Fruit fly (Drosophila melanogaster) whole organism, embryonic: Measurements from ENCODE around the gene CG17687.

ENCODE experiments used
- Bteb2 ChIP-seq: fragments of 200-800 bp; sonication (Bioruptor generic); optimal IDR thresholded peaks from 2 replicates; lab custom pipeline; 2016; ENCODE audit warnings: missing biosample characterization, missing genetic modification characterization
- CG10274 ChIP-seq: fragments of 200-800 bp; sonication (Bioruptor generic); optimal IDR thresholded peaks from 3 replicates; lab custom pipeline; 2017; ENCODE audit warnings: missing biosample characterization, mild to moderate bottlenecking, missing genetic modification characterization
- CG12744 ChIP-seq: fragments of 200-800 bp; sonication (Bioruptor generic); optimal IDR thresholded peaks from 2 replicates; lab custom pipeline; 2016; ENCODE audit warnings: missing biosample characterization, missing genetic modification characterization
- CG13894 ChIP-seq: fragments of 200-800 bp; sonication (Bioruptor generic); optimal IDR thresholded peaks from 3 replicates; lab custom pipeline; 2018; ENCODE audit warnings: missing biosample characterization, mild to moderate bottlenecking, missing genetic modification characterization, moderate library complexity
- CG15073 ChIP-seq: fragments of 200-800 bp; sonication (Bioruptor generic); optimal IDR thresholded peaks from 2 replicates; lab custom pipeline; 2016; ENCODE audit warnings: missing biosample characterization, missing genetic modification characterization
- CG17361 ChIP-seq: fragments of 200-800 bp; sonication (Bioruptor generic); IDR thresholded peaks from 3 replicates; pipeline ENCODE4 v1.3.6; 2022; ENCODE audit warnings: missing biosample characterization, missing genetic modification characterization
- CG2120 ChIP-seq: fragments of 200-800 bp; sonication (Bioruptor generic); optimal IDR thresholded peaks from 3 replicates; lab custom pipeline; 2016; ENCODE audit warnings: missing biosample characterization, missing genetic modification characterization
- CG32532 ChIP-seq: fragments of 200-800 bp; sonication (Bioruptor generic); IDR thresholded peaks from 2 replicates; pipeline ENCODE4 v1.3.6; 2022; ENCODE audit warnings: missing biosample characterization, missing genetic modification characterization
- CG6654 ChIP-seq: fragments of 200-800 bp; sonication (Bioruptor generic); optimal IDR thresholded peaks from 2 replicates; lab custom pipeline; 2017; ENCODE audit warnings: missing biosample characterization, mild to moderate bottlenecking, missing genetic modification characterization
- CG6791 ChIP-seq: fragments of 200-800 bp; sonication (Bioruptor generic); IDR thresholded peaks from 3 replicates; pipeline ENCODE4 v1.3.6; 2022; ENCODE audit warnings: missing biosample characterization, missing genetic modification characterization; ENCODE audit not compliant: partially characterized antibody
- CG8359 ChIP-seq: fragments of 200-800 bp; sonication (Bioruptor generic); optimal IDR thresholded peaks from 2 replicates; lab custom pipeline; 2017; ENCODE audit warnings: missing biosample characterization, mild to moderate bottlenecking, missing genetic modification characterization, borderline replicate concordance
- CHES-1-like ChIP-seq: fragments of 200-800 bp; sonication (Bioruptor generic); optimal IDR thresholded peaks from 2 replicates; lab custom pipeline; 2016; ENCODE audit warnings: missing biosample characterization, missing genetic modification characterization
- CTCF ChIP-seq: fragments of 200-800 bp; sonication (Bioruptor generic); optimal IDR thresholded peaks from 2 replicates; lab custom pipeline; 2017; ENCODE audit warnings: missing biosample characterization, mild to moderate bottlenecking, missing genetic modification characterization, moderate library complexity
- Dip2 ChIP-seq: fragments of 200-800 bp; sonication (Bioruptor generic); IDR thresholded peaks from 2 replicates; pipeline ENCODE4 v1.3.6; 2022; ENCODE audit warnings: missing biosample characterization, missing genetic modification characterization
- Ets65A ChIP-seq: fragments of 200-800 bp; sonication (Bioruptor generic); peaks from one replicate; lab custom pipeline; 2016; ENCODE audit warnings: missing biosample characterization, missing genetic modification characterization
- Ets97D ChIP-seq: fragments of 200-800 bp; sonication (Bioruptor generic); optimal IDR thresholded peaks from 3 replicates; lab custom pipeline; 2016; ENCODE audit warnings: missing biosample characterization, missing genetic modification characterization
- Gsc ChIP-seq: fragments of 200-800 bp; sonication (Bioruptor generic); IDR thresholded peaks from 2 replicates; pipeline ENCODE4 v1.3.6; 2022; ENCODE audit warnings: missing biosample characterization, missing genetic modification characterization
- HLH4C ChIP-seq: fragments of 200-800 bp; sonication (Bioruptor generic); IDR thresholded peaks from 3 replicates; pipeline ENCODE4 v1.3.6; 2022; ENCODE audit warnings: missing biosample characterization, missing genetic modification characterization; ENCODE audit not compliant: partially characterized antibody
- HmgZ ChIP-seq: fragments of 200-800 bp; sonication (Bioruptor generic); optimal IDR thresholded peaks from 2 replicates; lab custom pipeline; 2018; ENCODE audit warnings: missing biosample characterization, mild to moderate bottlenecking, missing genetic modification characterization
- Myb ChIP-seq: fragments of 200-800 bp; sonication (Bioruptor generic); optimal IDR thresholded peaks from 2 replicates; lab custom pipeline; 2016; ENCODE audit warnings: missing biosample characterization, missing genetic modification characterization
- Neu2 ChIP-seq: fragments of 200-800 bp; sonication (Bioruptor generic); optimal IDR thresholded peaks from 3 replicates; lab custom pipeline; 2016; ENCODE audit warnings: missing biosample characterization, missing genetic modification characterization, borderline replicate concordance
- Opbp ChIP-seq: fragments of 200-800 bp; sonication (Bioruptor generic); IDR thresholded peaks from 3 replicates; pipeline ENCODE4 v1.3.6; 2022; ENCODE audit warnings: missing biosample characterization, missing genetic modification characterization; ENCODE audit not compliant: partially characterized antibody
- Usf ChIP-seq: fragments of 200-800 bp; sonication (Bioruptor generic); optimal IDR thresholded peaks from 2 replicates; lab custom pipeline; 2017; ENCODE audit warnings: missing genotype, missing biosample characterization, missing genetic modification characterization
- amos ChIP-seq: fragments of 200-800 bp; sonication (Bioruptor generic); IDR thresholded peaks from 2 replicates; pipeline ENCODE4 v1.3.6; 2022; ENCODE audit warnings: missing biosample characterization, missing genetic modification characterization; ENCODE audit not compliant: partially characterized antibody
- aop ChIP-seq: fragments of 200-800 bp; sonication (Bioruptor generic); IDR thresholded peaks from 2 replicates; pipeline ENCODE4 v1.3.6; 2022; ENCODE audit warnings: missing biosample characterization, missing genetic modification characterization
- ato ChIP-seq: fragments of 200-800 bp; sonication (Bioruptor generic); IDR thresholded peaks from 2 replicates; pipeline ENCODE4 v1.3.6; 2022; ENCODE audit warnings: missing biosample characterization, missing genetic modification characterization; ENCODE audit not compliant: partially characterized antibody
- dimm ChIP-seq: fragments of 200-800 bp; sonication (Bioruptor generic); IDR thresholded peaks from 2 replicates; pipeline ENCODE4 v1.3.6; 2022; ENCODE audit warnings: missing biosample characterization, missing genetic modification characterization
- ems ChIP-seq: fragments of 200-800 bp; sonication (Bioruptor generic); optimal IDR thresholded peaks from 3 replicates; lab custom pipeline; 2016; ENCODE audit warnings: missing biosample characterization, missing genetic modification characterization
- fd64A ChIP-seq: fragments of 200-800 bp; sonication (Bioruptor generic); optimal IDR thresholded peaks from 3 replicates; lab custom pipeline; 2018; ENCODE audit warnings: missing biosample characterization, mild to moderate bottlenecking, missing genetic modification characterization
- hkb ChIP-seq, 2 experiments: fragments of 200-800 bp in 1 of 2; fragments of >200 bp in 1 of 2; sonication (Bioruptor generic) in 1 of 2; IDR thresholded peaks in 1 of 2; optimal IDR thresholded peaks in 1 of 2; 2 replicates each; pipeline versions ENCODE4 v1.3.6 to Lab custom; 2017 to 2022; ENCODE audit warnings: missing biosample characterization in 1 of 2, missing genetic modification characterization in 1 of 2
- knrl ChIP-seq: fragments of 200-800 bp; sonication (Bioruptor generic); IDR thresholded peaks from 3 replicates; pipeline ENCODE4 v1.3.6; 2022; ENCODE audit warnings: missing biosample characterization, missing genetic modification characterization; ENCODE audit not compliant: partially characterized antibody
- onecut ChIP-seq: fragments of 200-800 bp; sonication (Bioruptor generic); IDR thresholded peaks from 2 replicates; pipeline ENCODE4 v1.3.6; 2022; ENCODE audit warnings: missing biosample characterization, missing genetic modification characterization
- pros ChIP-seq: fragments of 200-800 bp; sonication (Bioruptor generic); optimal IDR thresholded peaks from 3 replicates; lab custom pipeline; 2019; ENCODE audit warnings: missing biosample characterization, mild to moderate bottlenecking, missing genetic modification characterization, moderate library complexity
- sens-2 ChIP-seq: fragments of 200-800 bp; sonication (Bioruptor generic); IDR thresholded peaks from 2 replicates; pipeline ENCODE4 v1.3.6; 2022; ENCODE audit warnings: missing biosample characterization, missing genetic modification characterization
- slbo ChIP-seq: fragments of 200-800 bp; sonication (Bioruptor generic); IDR thresholded peaks from 2 replicates; pipeline ENCODE4 v1.3.6; 2022; ENCODE audit warnings: missing biosample characterization, missing genetic modification characterization
- stwl ChIP-seq: fragments of 200-800 bp; sonication (Bioruptor generic); optimal IDR thresholded peaks from 3 replicates; lab custom pipeline; 2018; ENCODE audit warnings: missing biosample characterization, mild to moderate bottlenecking, missing genetic modification characterization, moderate library complexity
- trem ChIP-seq: fragments of 200-800 bp; optimal IDR thresholded peaks from 3 replicates; lab custom pipeline; 2019; ENCODE audit warnings: missing biosample characterization, mild to moderate bottlenecking, missing genetic modification characterization, moderate library complexity
- tup ChIP-seq: fragments of 200-800 bp; sonication (Bioruptor generic); optimal IDR thresholded peaks from 2 replicates; lab custom pipeline; 2016; ENCODE audit warnings: missing biosample characterization, mild to moderate bottlenecking, missing genetic modification characterization, moderate library complexity
- zen2 ChIP-seq: fragments of 200-800 bp; sonication (Bioruptor generic); IDR thresholded peaks from 3 replicates; pipeline ENCODE4 v1.3.6; 2022; ENCODE audit warnings: missing biosample characterization, missing genetic modification characterization; ENCODE audit not compliant: partially characterized antibody

Gene CG17687

DNA sequence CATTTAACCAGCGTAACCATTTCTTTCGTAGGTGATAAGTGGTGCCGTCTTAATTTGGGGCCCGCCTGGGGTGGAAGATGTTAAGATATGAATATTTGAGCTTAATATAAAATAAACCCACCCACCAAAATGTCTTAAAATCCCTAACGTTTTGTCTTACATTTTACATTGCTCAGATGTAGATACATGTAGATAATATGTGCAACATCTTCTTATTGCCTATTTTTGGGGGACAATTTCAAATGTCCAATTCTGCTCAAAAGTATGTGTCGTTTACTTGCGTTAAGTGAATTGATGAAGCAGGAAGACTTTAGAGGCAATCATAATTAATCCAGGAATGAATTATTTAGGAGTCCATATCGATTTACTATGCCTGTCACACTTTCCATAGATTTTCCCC, 47.0 kb upstream of the CG17687 start (continued):
- TF ChIP-seq pros (no peak), ato (GFP tag; lab: Robert Waterston, UW) (no peak), hkb (optimal IDR thresholded peaks at IDR 0.05; lab: Kevin White, UChicago) (no peak), hkb (GFP tag; IDR thresholded peaks at IDR 0.05; lab: Robert Waterston, UW) (no peak), Gsc (GFP tag; lab: Robert Waterston, UW) (no peak), CG12744 (GFP tag; lab: Kevin White, UChicago) (no peak), amos (GFP tag; lab: Robert Waterston, UW) (peak; percentile 59), Myb (GFP tag; lab: Kevin White, UChicago) (no peak), HLH4C (GFP tag; lab: Robert Waterston, UW) (no peak), trem (tag; lab: Kevin White, UChicago) (no peak), CG8359 (GFP tag; lab: Kevin White, UChicago) (no peak), CG15073 (no peak), zen2 (GFP tag; lab: Robert Waterston, UW) (peak; percentile 11; the same call in 1 of the 3 replicates), CG32532 (GFP tag; lab: Robert Waterston, UW) (no peak), Usf (GFP tag; lab: Kevin White, UChicago) (no peak), tup (GFP tag; lab: Kevin White, UChicago) (no peak), aop (GFP tag; lab: Robert Waterston, UW) (no peak), CTCF (GFP tag; lab: Kevin White, UChicago) (peak; percentile 69), Neu2 (no peak), fd64A (GFP tag; lab: Kevin White, UChicago) (no peak), onecut (GFP tag; lab: Robert Waterston, UW) (no peak), Ets97D (GFP tag; lab: Kevin White, UChicago) (no peak), CG6654 (GFP tag; lab: Kevin White, UChicago) (no peak), CG2120 (GFP tag; lab: Kevin White, UChicago) (no peak), stwl (tag; lab: Kevin White, UChicago) (peak; percentile 67), CG10274 (GFP tag; lab: Kevin White, UChicago) (no peak), knrl (peak; percentile 39; the same call in 2 of the 3 replicates), HmgZ (tag; lab: Kevin White, UChicago) (no peak), Bteb2 (no peak), slbo (GFP tag; lab: Robert Waterston, UW) (no peak), Dip2 (GFP tag; lab: Robert Waterston, UW) (no peak), Opbp (GFP tag; lab: Robert Waterston, UW) (no peak; the same call in 2 of the 3 replicates), CG6791 (GFP tag; lab: Robert Waterston, UW) (peak; percentile 57; the same call in 2 of the 3 replicates)

DNA sequence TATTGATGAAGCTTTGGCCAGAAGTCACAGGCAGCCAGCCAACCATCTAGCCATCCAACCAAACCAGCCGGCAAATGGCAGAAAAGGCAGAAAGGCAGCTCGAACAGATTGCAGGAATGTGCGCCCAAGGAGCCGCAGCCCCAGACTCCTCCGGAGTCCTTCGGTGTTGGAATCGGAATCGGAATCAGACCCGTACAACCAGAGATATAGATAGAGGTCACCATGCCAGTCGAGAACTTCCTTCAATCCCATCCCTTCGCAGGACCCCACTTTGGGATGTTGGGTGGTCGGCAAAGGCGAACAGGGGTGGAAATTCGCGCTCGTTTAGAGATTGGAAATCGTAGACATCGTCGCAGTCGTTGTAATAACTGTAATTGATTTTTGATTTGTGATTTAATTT, 36.6 kb upstream of the CG17687 start:
- peak; percentile 3 for TF ChIP-seq Ets65A (GFP tag; lab: Kevin White, UChicago)
- TF ChIP-seq sens-2 (GFP tag; lab: Robert Waterston, UW), result 0 out of 2 replicates have a peak, but pooled peaks have one; percentile 24
- TF ChIP-seq ems (GFP tag; lab: Kevin White, UChicago), result no peak
- TF ChIP-seq CG13894 (tag; lab: Kevin White, UChicago), result peak; percentile 91

DNA sequence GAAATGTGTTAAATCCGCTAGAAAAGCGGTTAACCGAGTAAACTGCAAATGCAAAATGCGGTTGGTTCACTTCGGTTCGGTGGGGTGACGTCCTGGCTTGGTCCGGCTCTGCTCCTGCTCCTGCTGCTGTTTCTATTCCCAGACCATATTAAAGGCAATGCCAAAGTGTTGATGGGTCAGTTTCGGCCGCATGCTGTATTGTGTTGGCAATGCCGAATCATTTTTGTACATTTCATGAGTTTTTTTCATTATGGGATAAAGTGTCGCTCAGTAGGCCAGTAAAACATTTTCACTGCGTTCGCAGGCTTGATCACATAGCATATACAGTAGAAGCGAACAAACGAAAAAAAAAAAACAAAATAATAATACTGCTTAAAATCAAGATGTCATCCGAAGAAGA, 20.0 kb upstream of the CG17687 start, which contains the start of gene CG14113:
TSS of gene CG14113 (plus strand) at position 301 of the 400 bp plus-strand sequence.
- TF ChIP-seq Ets97D (GFP tag; lab: Kevin White, UChicago) (no peak), CG17361 (GFP tag; lab: Robert Waterston, UW) (no peak), CHES-1-like (no peak), Bteb2 (no peak), dimm (GFP tag; lab: Robert Waterston, UW) (no peak), Neu2 (no peak)
